Worm (Caenorhabditis elegans) whole organism, mixed stage, embryonic: Measurements from ENCODE around the gene unc-43.

ENCODE experiments used
- M03D4.4 ChIP-seq: sonication (generic microtip); optimal IDR thresholded peaks from 2 replicates; lab custom pipeline; 2017; ENCODE audit warnings: mild to moderate bottlenecking, missing genetic modification characterization, missing compliant biosample characterization
- bed-3 ChIP-seq: fragments of 200-800 bp; sonication (Bioruptor generic); optimal IDR thresholded peaks from 3 replicates; lab custom pipeline; 2018; ENCODE audit warnings: mild to moderate bottlenecking, missing genetic modification characterization, moderate library complexity, missing compliant biosample characterization
- blmp-1 ChIP-seq: fragments of 150-350 bp; optimal IDR thresholded peaks from 2 replicates; lab custom pipeline; 2014; ENCODE audit warnings: missing biosample characterization, missing genetic modification characterization
- ceh-39 ChIP-seq: fragments of 150-350 bp; optimal IDR thresholded peaks from 2 replicates; lab custom pipeline; 2014; ENCODE audit warnings: missing biosample characterization, missing genetic modification characterization
- ceh-43 ChIP-seq: fragments of 200-800 bp; sonication (Bioruptor generic); optimal IDR thresholded peaks from 2 replicates; lab custom pipeline; 2018; ENCODE audit warnings: mild to moderate bottlenecking, missing genetic modification characterization, moderate library complexity, missing compliant biosample characterization
- ceh-83 ChIP-seq: fragments of 200-800 bp; sonication (Bioruptor generic); optimal IDR thresholded peaks from 2 replicates; lab custom pipeline; 2018; ENCODE audit warnings: mild to moderate bottlenecking, missing genetic modification characterization, missing compliant biosample characterization
- ces-1 ChIP-seq: fragments of 150-350 bp; optimal IDR thresholded peaks from 2 replicates; lab custom pipeline; 2014; ENCODE audit warnings: missing biosample characterization, missing genetic modification reagents, missing genetic modification characterization
- cnd-1 ChIP-seq: fragments of 200-800 bp; sonication (Bioruptor generic); optimal IDR thresholded peaks from 2 replicates; lab custom pipeline; 2018; ENCODE audit warnings: mild to moderate bottlenecking, missing genetic modification characterization, missing compliant biosample characterization
- drap-1 ChIP-seq: fragments of 200-800 bp; sonication (Bioruptor generic); optimal IDR thresholded peaks from 3 replicates; lab custom pipeline; 2018; ENCODE audit warnings: mild to moderate bottlenecking, missing genetic modification characterization, missing compliant biosample characterization
- elt-1 ChIP-seq: sonication (generic microtip); optimal IDR thresholded peaks from 2 replicates; lab custom pipeline; 2017; ENCODE audit warnings: missing genetic modification characterization, mild to moderate bottlenecking, missing compliant biosample characterization, antibody characterized with exemption, moderate library complexity, borderline replicate concordance; ENCODE audit not compliant: insufficient read depth
- elt-3 ChIP-seq: fragments of 150-350 bp; optimal IDR thresholded peaks from 2 replicates; lab custom pipeline; 2014; ENCODE audit warnings: missing biosample characterization, missing genetic modification characterization
- flh-1 ChIP-seq: fragments of 200-800 bp; sonication (Bioruptor generic); optimal IDR thresholded peaks from 2 replicates; lab custom pipeline; 2018; ENCODE audit warnings: mild to moderate bottlenecking, missing genetic modification characterization, moderate library complexity, missing compliant biosample characterization
- ham-2 ChIP-seq: fragments of 200-800 bp; sonication (Bioruptor generic); optimal IDR thresholded peaks from 2 replicates; lab custom pipeline; 2018; ENCODE audit warnings: mild to moderate bottlenecking, missing genetic modification characterization, missing compliant biosample characterization
- hlh-1 ChIP-seq: fragments of 150-350 bp; optimal IDR thresholded peaks from 2 replicates; lab custom pipeline; 2014; ENCODE audit warnings: missing biosample characterization, missing genetic modification reagents, missing genetic modification characterization
- lin-13 ChIP-seq: fragments of 150-350 bp; optimal IDR thresholded peaks from 2 replicates; lab custom pipeline; 2014; ENCODE audit warnings: missing biosample characterization, missing genetic modification characterization
- lin-32 ChIP-seq: fragments of 200-800 bp; sonication (Bioruptor generic); optimal IDR thresholded peaks from 2 replicates; lab custom pipeline; 2018; ENCODE audit warnings: mild to moderate bottlenecking, missing genetic modification characterization, missing compliant biosample characterization
- lsy-2 ChIP-seq: fragments of 150-350 bp; optimal IDR thresholded peaks from 2 replicates; lab custom pipeline; 2014; ENCODE audit warnings: missing biosample characterization, missing genetic modification characterization
- mab-5 ChIP-seq: fragments of 150-350 bp; optimal IDR thresholded peaks from 2 replicates; lab custom pipeline; 2014; ENCODE audit warnings: missing biosample characterization, missing genetic modification characterization
- mep-1 ChIP-seq: fragments of 150-350 bp; optimal IDR thresholded peaks from 2 replicates; lab custom pipeline; 2017; ENCODE audit warnings: missing biosample characterization, missing genetic modification reagents, missing genetic modification characterization, inconsistent platforms
- mls-2 ChIP-seq: sonication (generic microtip); optimal IDR thresholded peaks from 2 replicates; lab custom pipeline; 2016; ENCODE audit warnings: mild to moderate bottlenecking, missing genetic modification characterization, moderate library complexity, missing compliant biosample characterization
- nhr-12 ChIP-seq: fragments of 150-350 bp; optimal IDR thresholded peaks from 2 replicates; lab custom pipeline; 2014; ENCODE audit warnings: missing biosample characterization, missing genetic modification characterization
- nhr-237 ChIP-seq: fragments of 150-350 bp; optimal IDR thresholded peaks from 2 replicates; lab custom pipeline; 2014; ENCODE audit warnings: missing biosample characterization, missing genetic modification characterization
- nhr-28 ChIP-seq: fragments of 150-350 bp; optimal IDR thresholded peaks from 2 replicates; lab custom pipeline; 2014; ENCODE audit warnings: missing biosample characterization, missing genetic modification characterization
- nhr-76 ChIP-seq: sonication (generic microtip); optimal IDR thresholded peaks from 2 replicates; lab custom pipeline; 2017; ENCODE audit warnings: missing biosample characterization, missing genetic modification characterization
- sem-2 ChIP-seq: fragments of 200-800 bp; sonication (Bioruptor generic); optimal IDR thresholded peaks from 2 replicates; lab custom pipeline; 2018; ENCODE audit warnings: mild to moderate bottlenecking, missing genetic modification characterization, missing compliant biosample characterization
- snpc-4 ChIP-seq: fragments of 150-350 bp; optimal IDR thresholded peaks from 2 replicates; lab custom pipeline; 2014; ENCODE audit warnings: missing biosample characterization, missing genetic modification characterization
- sptf-1 ChIP-seq: sonication (generic microtip); optimal IDR thresholded peaks from 2 replicates; lab custom pipeline; 2017; ENCODE audit warnings: mild to moderate bottlenecking, missing genetic modification characterization, moderate library complexity, missing compliant biosample characterization
- tbx-8 ChIP-seq: fragments of 200-800 bp; sonication (Bioruptor generic); optimal IDR thresholded peaks from 2 replicates; lab custom pipeline; 2018; ENCODE audit warnings: mild to moderate bottlenecking, missing genetic modification characterization, moderate library complexity, missing compliant biosample characterization
- unc-120 ChIP-seq: sonication (generic microtip); optimal IDR thresholded peaks from 2 replicates; lab custom pipeline; 2017; ENCODE audit warnings: missing genetic modification characterization, missing compliant biosample characterization; ENCODE audit not compliant: poor library complexity, severe bottlenecking
- unc-39 ChIP-seq: fragments of 150-350 bp; optimal IDR thresholded peaks from 2 replicates; lab custom pipeline; 2014; ENCODE audit warnings: missing biosample characterization, missing genetic modification characterization
- zip-8 ChIP-seq: fragments of 150-350 bp; optimal IDR thresholded peaks from 2 replicates; lab custom pipeline; 2014; ENCODE audit warnings: missing biosample characterization, missing genetic modification characterization
- ztf-11 ChIP-seq: fragments of 150-350 bp; optimal IDR thresholded peaks from 2 replicates; lab custom pipeline; 2014; ENCODE audit warnings: missing biosample characterization, missing genetic modification characterization

Gene unc-43

DNA sequence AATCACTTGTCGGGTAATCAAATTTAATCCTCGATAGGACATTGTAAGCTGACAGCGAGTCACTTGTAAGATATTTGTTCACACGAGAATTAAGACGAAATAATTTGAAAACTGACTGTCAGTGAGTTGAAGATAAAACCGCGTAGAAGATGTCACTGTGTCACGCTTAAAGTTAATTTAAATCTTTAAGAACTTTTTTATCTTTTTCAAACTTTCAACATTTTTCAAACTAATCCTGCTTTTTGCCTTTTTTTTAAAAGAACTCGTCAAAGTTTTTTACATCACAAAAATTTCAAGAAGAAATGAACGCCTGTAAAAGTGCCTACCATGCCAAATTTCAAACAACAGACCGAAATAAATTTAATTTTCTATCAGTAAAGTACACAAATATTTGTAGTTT is 36.5 kb downstream of the unc-43 start, which contains the start of gene acs-18:
acs-18 (minus strand) TSS at position 101 of the 400 bp plus-strand sequence.
- TF ChIP-seq M03D4.4 (tag; lab: Kevin White, UChicago) = no peak
- no peak for TF ChIP-seq sem-2 (GFP tag; lab: Kevin White, UChicago)
- TF ChIP-seq ces-1 = no peak
- TF ChIP-seq elt-1 (tag; lab: Kevin White, UChicago) = no peak
- TF ChIP-seq nhr-237 (tag; lab: Kevin White, UChicago) = no peak
- no peak for TF ChIP-seq ceh-43 (GFP tag; lab: Kevin White, UChicago)
- no peak for TF ChIP-seq ztf-11 (tag; lab: Kevin White, UChicago)
- TF ChIP-seq flh-1 (GFP tag; lab: Kevin White, UChicago) = no peak
- no peak for TF ChIP-seq lin-13
- TF ChIP-seq unc-120 (tag; lab: Kevin White, UChicago) = no peak
- no peak for TF ChIP-seq elt-3 (tag; lab: Kevin White, UChicago)
- no peak for TF ChIP-seq mep-1 (tag; lab: Kevin White, UChicago)
- TF ChIP-seq mab-5 (tag; lab: Kevin White, UChicago) = no peak
- TF ChIP-seq zip-8 (tag; lab: Kevin White, UChicago) = no peak
- no peak for TF ChIP-seq snpc-4
- no peak for TF ChIP-seq lin-32
- TF ChIP-seq cnd-1 (tag; lab: Kevin White, UChicago) = no peak
- no peak for TF ChIP-seq nhr-76

DNA sequence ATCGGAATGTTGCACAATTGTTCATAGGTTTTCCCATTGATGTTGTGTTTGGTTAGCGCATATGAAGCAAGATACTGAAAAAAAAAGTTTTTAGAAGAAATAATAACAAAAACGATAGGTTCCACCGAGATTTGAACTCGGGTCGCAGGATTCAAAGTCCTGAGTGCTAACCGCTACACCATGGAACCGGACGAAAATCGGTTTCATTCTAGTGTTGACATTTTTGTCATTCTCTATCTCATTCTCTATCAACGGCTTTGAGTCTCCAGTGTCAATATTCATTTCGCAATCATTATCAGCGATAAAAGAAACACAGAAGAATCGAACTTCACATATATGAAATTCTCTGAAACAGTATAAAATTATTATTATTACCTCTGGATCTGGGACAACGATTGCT is 38.9 kb downstream of the unc-43 start:
- TF ChIP-seq bed-3 = no peak
- TF ChIP-seq unc-120 (tag; lab: Kevin White, UChicago) = no peak
- no peak for TF ChIP-seq ceh-43 (GFP tag; lab: Kevin White, UChicago)
- TF ChIP-seq sem-2 (GFP tag; lab: Kevin White, UChicago) = no peak
- TF ChIP-seq nhr-28 (tag; lab: Kevin White, UChicago) = no peak
- TF ChIP-seq drap-1 (GFP tag; lab: Kevin White, UChicago) = no peak
- TF ChIP-seq nhr-237 (tag; lab: Kevin White, UChicago) = no peak
- no peak for TF ChIP-seq ceh-83 (GFP tag; lab: Kevin White, UChicago)
- no peak for TF ChIP-seq ces-1
- TF ChIP-seq tbx-8 (GFP tag; lab: Kevin White, UChicago) = no peak
- TF ChIP-seq ztf-11 (tag; lab: Kevin White, UChicago) = no peak
- no peak for TF ChIP-seq blmp-1 (tag; lab: Kevin White, UChicago)
- no peak for TF ChIP-seq ham-2
- TF ChIP-seq lsy-2 (tag; lab: Kevin White, UChicago) = no peak
- no peak for TF ChIP-seq ceh-39 (tag; lab: Kevin White, UChicago)

- TF ChIP-seq ceh-83 (GFP tag; lab: Kevin White, UChicago) (no peak), blmp-1 (tag; lab: Kevin White, UChicago) (no peak), mab-5 (tag; lab: Kevin White, UChicago) (no peak), nhr-237 (tag; lab: Kevin White, UChicago) (no peak), nhr-12 (tag; lab: Kevin White, UChicago) (no peak), lin-13 (no peak), bed-3 (no peak), sptf-1 (tag; lab: Kevin White, UChicago) (no peak), elt-3 (tag; lab: Kevin White, UChicago) (no peak), ceh-43 (GFP tag; lab: Kevin White, UChicago) (no peak), M03D4.4 (tag; lab: Kevin White, UChicago) (no peak), nhr-28 (tag; lab: Kevin White, UChicago) (no peak), cnd-1 (tag; lab: Kevin White, UChicago) (no peak), unc-120 (tag; lab: Kevin White, UChicago) (no peak), ceh-39 (tag; lab: Kevin White, UChicago) (no peak), ztf-11 (tag; lab: Kevin White, UChicago) (no peak), drap-1 (GFP tag; lab: Kevin White, UChicago) (no peak), hlh-1 (tag; lab: Kevin White, UChicago) (no peak), elt-1 (tag; lab: Kevin White, UChicago) (no peak)
Measured at ce11 chrIV:10310329-10310728, 39.7 kb downstream of the unc-43 start, which contains the start of gene R09E10.8. TSS of gene R09E10.8 (minus strand) at chrIV:10310429.

ce11 chrIV:10304383-10304782 is 45.6 kb downstream of the unc-43 start:
- TF ChIP-seq nhr-76 (no peak), nhr-12 (tag; lab: Kevin White, UChicago) (no peak), mls-2 (tag; lab: Kevin White, UChicago) (no peak), mep-1 (tag; lab: Kevin White, UChicago) (no peak), unc-39 (no peak), ztf-11 (tag; lab: Kevin White, UChicago) (no peak), lin-13 (no peak), mab-5 (tag; lab: Kevin White, UChicago) (no peak), ham-2 (no peak), tbx-8 (GFP tag; lab: Kevin White, UChicago) (no peak), elt-1 (tag; lab: Kevin White, UChicago) (no peak), M03D4.4 (tag; lab: Kevin White, UChicago) (no peak), sem-2 (GFP tag; lab: Kevin White, UChicago) (no peak), ces-1 (no peak)
